Worm (Caenorhabditis elegans) whole organism, L4/young adult: ENCODE data around the gene EGAP9.4.
"Not testable (repeated sequence)": the region's sequence is repeated elsewhere in the genome, so short reads cannot be mapped to it uniquely, and the experiment has no call there.

Source experiments
- W03F9.2 ChIP-seq: fragments of 150-350 bp; optimal IDR thresholded peaks from 2 replicates; lab custom pipeline; 2014; ENCODE audit warnings: missing biosample characterization, missing genetic modification characterization
- dao-5 ChIP-seq: sonication (generic microtip); optimal IDR thresholded peaks from 2 replicates; lab custom pipeline; 2016; ENCODE audit warnings: missing genotype, missing genetic modification characterization, moderate library complexity, missing compliant biosample characterization
- him-1 ChIP-seq: sonication (generic microtip); optimal IDR thresholded peaks from 2 replicates; lab custom pipeline; 2016; ENCODE audit warnings: missing genotype, missing genetic modification reagents, missing genetic modification characterization, missing compliant biosample characterization

The EGAP9.4 gene

DNA sequence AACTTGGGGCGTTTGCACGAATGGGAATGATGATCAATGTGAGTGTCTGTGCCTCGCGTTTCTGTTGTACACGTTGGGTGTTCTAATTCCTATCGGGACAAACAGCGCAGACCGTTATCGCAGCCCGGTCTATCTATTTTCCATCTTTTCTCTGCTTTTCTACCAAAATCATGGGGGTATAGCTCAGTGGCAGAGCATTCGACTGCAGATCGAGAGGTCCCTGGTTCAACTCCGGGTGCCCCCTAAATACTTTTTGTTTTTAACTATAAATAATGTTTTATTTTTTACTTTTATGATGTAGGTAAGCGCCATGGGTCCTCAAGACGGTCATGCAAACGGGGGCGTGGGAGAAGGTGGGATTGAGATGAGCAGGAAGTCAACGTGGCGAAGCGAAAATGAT lies 17.1 kb upstream of the EGAP9.4 start:
- no peak for TF ChIP-seq him-1 (tag; lab: Kevin White, UChicago)
- TF ChIP-seq W03F9.2 (tag; lab: Kevin White, UChicago), result no peak
- peak; percentile 21 for TF ChIP-seq dao-5

DNA sequence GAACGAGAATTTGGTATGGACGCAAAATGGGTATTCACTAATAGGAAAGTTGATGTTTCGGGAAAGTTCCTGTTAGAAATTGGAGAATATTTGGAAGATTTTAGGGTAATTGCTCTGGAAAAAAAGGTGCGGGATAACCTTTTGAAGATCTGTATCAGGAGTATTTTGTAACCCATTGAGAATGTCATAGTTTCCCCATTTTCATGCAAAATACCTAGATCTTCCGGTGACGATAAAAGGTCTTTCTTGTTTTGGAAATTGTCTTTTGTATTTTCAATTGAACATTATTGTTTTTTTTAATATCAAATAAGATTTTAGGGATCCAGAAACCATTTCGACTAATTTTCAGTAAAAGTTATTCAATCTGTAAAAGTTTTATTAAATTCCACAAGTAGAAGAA lies 15.1 kb upstream of the EGAP9.4 start, which contains the start of gene spp-19:
spp-19 (minus strand) TSS at position 101 of the 400 bp plus-strand sequence.
- no peak for TF ChIP-seq W03F9.2 (tag; lab: Kevin White, UChicago)
- TF ChIP-seq him-1 (tag; lab: Kevin White, UChicago), result no peak
- TF ChIP-seq dao-5, result no peak

DNA sequence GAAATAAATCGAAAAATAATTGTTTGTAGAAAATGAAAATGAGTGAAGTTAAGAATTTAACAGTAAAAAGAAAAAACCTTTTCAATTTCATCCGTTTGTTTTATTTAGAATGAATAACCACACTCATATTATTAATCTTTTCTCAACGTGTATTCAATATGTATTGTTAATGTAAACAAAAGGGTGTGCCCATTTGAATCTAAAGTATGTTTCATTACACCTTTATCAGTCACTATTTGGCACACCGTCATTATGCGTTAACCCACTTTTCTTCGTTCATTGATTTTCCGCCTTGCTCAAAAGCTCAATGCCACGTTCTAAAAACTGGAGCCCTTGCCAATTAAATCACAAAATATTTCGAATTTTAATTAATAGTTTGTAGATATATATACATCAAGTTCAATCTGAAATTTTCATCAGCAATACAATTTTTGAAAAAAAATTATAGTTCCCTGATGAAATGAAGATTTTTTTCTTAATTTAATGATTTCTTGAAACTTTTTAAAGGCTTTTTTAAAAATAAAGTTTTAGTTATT lies 10.7 kb upstream of the EGAP9.4 start, which contains the start of gene K04A8.1:
K04A8.1 (plus strand) TSS at position 486 of the 536 bp plus-strand sequence.
- TF ChIP-seq dao-5, result no peak
- no peak for TF ChIP-seq him-1 (tag; lab: Kevin White, UChicago)
- TF ChIP-seq W03F9.2 (tag; lab: Kevin White, UChicago), result no peak

DNA sequence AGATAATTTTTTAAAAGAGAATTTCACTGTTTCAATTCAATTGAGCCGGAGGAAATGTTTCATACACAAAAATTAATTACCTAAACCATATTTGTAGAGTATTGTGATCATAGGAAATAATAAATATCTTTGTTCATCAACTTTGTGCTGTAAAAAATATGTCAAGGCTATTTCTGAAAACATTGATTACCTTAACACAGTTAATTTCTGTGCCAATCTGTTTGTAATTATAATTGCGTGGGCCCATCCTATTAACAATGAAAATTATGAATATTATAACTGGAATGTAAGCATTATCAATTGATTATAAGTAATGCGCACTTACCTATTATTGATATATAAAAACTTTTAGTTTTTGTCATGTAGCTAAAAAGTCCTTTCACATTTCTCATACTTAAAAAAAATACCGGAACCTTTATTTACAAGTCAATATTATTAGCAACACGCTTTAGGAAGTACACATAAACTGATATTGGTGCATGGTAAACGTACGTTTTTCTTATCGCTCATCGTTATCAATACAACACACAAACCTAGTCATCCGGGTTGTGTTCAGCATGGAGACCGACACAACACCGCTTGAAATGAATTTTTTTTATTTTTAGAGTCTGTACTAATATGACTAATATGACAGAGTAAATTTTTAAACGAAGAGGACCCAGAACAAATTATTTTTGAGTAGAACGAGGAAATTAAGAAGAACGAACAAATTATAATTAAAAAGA lies 1.1 kb upstream of the EGAP9.4 start, which contains the start of gene fut-2:
fut-2 (minus strand) TSS at position 485 of the 725 bp plus-strand sequence.
- TF ChIP-seq dao-5, result no peak
- no peak for TF ChIP-seq W03F9.2 (tag; lab: Kevin White, UChicago)
- no peak for TF ChIP-seq him-1 (tag; lab: Kevin White, UChicago)

DNA sequence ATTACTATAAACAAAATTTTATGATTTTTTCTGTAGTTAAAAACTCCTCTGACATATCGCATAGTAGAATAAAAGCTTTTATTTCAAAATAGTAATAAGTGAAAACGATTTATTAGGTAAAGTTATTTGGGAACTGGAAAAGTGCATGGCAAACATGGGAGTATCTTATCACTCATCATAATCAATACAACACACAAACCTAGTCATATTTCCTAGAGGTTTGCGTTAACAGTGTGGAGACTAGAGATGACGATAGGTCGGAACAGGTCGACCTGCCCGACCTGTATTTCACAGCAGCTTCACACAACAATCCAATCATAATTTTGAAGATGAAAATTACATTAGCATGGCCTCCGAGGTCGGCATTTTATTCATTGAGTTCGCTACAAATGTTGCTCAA lies 3.3 kb downstream of the EGAP9.4 start, which contains the start of gene EGAP9.3:
EGAP9.3 (minus strand) TSS at position 131 of the 400 bp plus-strand sequence.
- TF ChIP-seq him-1 (tag; lab: Kevin White, UChicago) (no peak), dao-5 (no peak), W03F9.2 (tag; lab: Kevin White, UChicago) (no peak)

DNA sequence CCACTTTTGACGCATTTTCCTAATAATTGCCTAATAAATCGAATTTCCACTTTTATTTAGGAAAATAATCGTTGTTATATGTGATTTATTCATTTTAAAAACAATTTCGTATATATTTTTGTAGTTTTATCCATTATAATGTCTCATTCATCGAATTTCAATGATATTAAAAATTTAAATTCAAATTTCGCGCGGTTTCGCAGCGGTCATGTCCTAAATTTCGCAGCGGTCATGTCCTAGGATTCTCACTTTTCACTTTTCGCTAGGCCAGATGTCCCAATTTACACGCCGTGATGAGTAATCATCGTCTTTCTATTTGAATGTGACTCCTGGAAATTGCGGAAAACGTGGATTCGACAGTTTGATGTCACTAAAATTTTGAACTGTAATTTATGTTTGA lies 5.1 kb downstream of the EGAP9.4 start, which contains the start of gene ZK1055.4:
ZK1055.4 (plus strand) TSS at position 301 of the 400 bp plus-strand sequence.
- not testable (repeated sequence) for TF ChIP-seq dao-5; him-1 (tag; lab: Kevin White, UChicago); W03F9.2 (tag; lab: Kevin White, UChicago)

DNA sequence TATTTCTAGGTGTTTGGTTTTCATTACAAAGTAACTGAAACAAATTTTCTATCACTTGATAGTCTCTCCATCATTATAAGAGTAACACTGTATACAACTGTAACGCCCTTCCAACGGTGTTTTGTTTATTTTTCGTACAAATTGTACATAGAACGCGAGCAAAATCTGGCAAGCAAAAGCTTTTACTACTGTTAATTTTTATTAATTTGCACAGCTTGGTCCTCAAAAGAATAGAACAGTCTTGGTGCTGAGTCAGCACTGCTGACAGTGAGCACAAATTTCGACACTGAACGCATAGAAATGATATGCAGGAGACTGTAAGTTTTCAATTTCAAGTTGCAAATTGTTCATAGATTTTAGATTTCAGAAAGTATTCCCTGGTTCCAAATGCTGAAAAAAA lies 13.6 kb downstream of the EGAP9.4 start, which contains the start of gene ZK1055.2:
ZK1055.2 (plus strand) TSS at position 301 of the 400 bp plus-strand sequence.
- TF ChIP-seq W03F9.2 (tag; lab: Kevin White, UChicago), result no peak
- TF ChIP-seq dao-5, result no peak
- TF ChIP-seq him-1 (tag; lab: Kevin White, UChicago), result no peak

DNA sequence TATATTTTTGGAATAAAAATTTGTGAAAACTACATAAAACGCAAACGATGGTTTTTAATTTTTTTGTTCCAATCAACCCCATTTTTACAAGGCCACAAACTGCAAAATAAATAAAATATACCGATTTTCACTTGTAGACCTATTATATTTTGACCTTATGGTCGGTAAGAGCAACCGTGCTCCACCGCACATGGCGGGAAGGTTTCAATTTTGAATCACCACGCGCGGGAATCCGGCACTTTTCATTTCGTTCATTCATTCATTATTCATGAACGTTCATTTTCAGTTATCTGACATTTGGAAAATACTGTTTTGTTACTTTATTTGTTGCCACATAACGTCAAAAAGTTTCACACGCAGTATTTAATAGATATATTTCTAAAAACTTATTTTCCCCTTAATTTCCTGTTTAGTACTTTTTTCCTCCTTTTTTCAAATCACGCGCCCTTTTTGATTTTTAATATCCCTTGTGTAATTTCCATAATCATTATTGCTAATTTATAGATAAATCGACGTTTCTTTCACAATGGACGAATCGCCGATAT lies 17.1 kb downstream of the EGAP9.4 start, which contains the start of gene hcp-1:
hcp-1 (plus strand) TSS at position 495 of the 545 bp plus-strand sequence.
- TF ChIP-seq dao-5 (no peak), him-1 (tag; lab: Kevin White, UChicago) (no peak), W03F9.2 (tag; lab: Kevin White, UChicago) (no peak)

DNA sequence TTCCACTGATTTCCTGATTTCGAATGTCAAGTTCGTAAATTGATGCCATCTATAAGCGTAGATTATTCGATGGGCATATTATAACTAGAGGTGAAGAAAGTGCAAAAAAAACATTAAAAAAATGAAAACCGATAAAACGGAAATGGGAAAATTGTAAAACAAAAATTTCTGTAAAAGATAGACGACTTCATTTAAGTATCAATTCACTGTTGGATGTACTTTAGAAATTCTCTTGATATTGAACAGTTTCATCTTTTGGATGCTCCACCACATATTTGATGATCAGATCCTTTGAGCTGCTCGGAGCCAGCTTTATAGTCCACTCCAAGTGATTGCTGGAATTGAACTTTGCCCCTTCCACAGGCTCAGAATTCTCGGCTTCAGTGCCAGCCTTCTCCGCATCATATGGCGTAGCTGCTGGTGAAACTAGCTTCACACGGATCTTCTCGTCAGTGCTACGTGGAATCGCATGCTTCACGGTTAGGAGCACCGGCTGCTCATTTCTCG lies 25.9 kb downstream of the EGAP9.4 start, which contains the start of gene ZK1055.6:
ZK1055.6 (minus strand) TSS at position 51 of the 507 bp plus-strand sequence.
- TF ChIP-seq him-1 (tag; lab: Kevin White, UChicago), result no peak
- no peak for TF ChIP-seq dao-5
- TF ChIP-seq W03F9.2 (tag; lab: Kevin White, UChicago), result no peak

DNA sequence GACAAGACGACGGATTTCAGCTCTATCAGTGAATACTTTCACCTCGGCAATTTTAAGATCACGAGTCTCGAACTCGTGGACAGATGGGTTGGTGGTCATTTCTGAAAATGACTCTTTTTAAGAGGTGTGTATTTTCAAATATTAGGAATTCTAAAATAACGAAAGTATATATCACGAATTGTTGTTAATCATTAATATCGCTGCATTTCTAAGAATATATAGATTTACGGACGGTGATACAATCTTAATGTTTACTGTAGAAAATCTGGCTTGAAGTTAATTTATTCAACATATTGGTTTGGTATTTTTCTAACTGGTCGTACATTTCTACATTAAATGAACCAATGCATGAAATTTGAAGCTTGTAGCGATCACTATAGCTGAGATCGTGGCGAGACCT lies 28.6 kb downstream of the EGAP9.4 start, which contains the start of gene ZK1055.7:
ZK1055.7 (minus strand) TSS at position 101 of the 400 bp plus-strand sequence.
- TF ChIP-seq W03F9.2 (tag; lab: Kevin White, UChicago) (no peak), dao-5 (no peak), him-1 (tag; lab: Kevin White, UChicago) (no peak)

DNA sequence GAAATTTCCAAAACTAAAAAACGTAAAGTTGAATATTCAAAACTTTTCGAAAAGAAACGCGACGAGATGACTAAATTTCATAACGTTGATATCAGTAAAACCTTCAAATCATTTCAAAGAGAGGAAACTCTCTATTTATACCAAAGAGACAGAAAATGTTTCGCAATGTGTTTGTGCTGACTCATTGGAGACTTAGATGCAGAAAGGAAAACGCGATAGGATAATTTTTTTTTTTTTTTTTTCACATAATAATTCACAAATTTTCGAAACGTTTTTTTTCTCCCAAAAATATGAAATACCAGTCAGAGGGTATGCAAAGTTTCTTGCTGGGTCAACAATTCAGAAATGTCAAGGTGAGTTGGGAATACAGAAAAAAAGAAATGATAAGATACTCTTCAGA lies 29.5 kb downstream of the EGAP9.4 start:
- TF ChIP-seq W03F9.2 (tag; lab: Kevin White, UChicago) (peak; percentile 40), him-1 (tag; lab: Kevin White, UChicago) (no peak)

DNA sequence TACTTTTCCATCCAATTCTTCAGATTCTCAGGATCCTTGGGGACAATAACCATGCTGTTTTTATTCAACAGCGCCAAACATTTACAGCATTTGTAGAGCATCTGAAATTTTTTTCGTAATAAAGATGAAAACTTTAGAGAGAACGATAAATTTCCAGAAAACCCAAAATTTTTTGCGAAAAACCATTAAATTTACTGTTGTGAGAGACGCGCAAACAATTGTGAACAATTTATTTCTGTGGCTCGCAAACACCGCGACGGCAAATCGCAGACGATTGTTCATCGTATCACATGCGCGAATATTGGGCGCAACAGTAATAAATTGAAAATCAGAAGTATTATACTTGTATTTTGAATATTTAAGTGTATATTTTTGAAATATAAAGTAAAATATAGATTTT lies 34.4 kb downstream of the EGAP9.4 start, which contains the start of gene gon-14:
gon-14 (minus strand) TSS at position 101 of the 400 bp plus-strand sequence.
- no peak for TF ChIP-seq dao-5
- TF ChIP-seq W03F9.2 (tag; lab: Kevin White, UChicago), result no peak
- TF ChIP-seq him-1 (tag; lab: Kevin White, UChicago), result no peak

DNA sequence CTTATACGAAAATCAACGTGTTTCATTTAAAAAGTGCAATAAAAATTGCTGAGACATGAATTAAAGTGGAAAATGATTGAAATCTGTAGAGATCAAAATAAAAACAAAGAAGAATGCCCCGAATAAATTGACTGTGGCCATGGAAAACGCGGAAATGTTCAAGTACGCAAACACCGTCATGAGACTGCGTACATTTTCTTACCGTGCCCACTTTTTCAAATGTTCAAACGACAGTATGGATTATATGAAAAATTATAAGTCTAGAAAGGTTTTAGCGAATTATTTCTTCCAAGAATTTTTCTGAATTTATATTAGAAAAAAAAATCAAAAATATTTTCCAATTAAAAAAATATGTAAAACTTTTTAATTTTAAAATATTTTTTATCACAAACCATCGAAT lies 34.8 kb downstream of the EGAP9.4 start:
- peak; percentile 50 for TF ChIP-seq W03F9.2 (tag; lab: Kevin White, UChicago)
- TF ChIP-seq dao-5, result no peak
